Fruit fly (Drosophila melanogaster) whole organism: ENCODE results near the gene CG43844.

Experiments
- CG8478 ChIP-seq: fragments of >200 bp; optimal IDR thresholded peaks from 2 replicates; lab custom pipeline; 2018; ENCODE audit warnings: inconsistent platforms
- EcR ChIP-seq, 2 experiments: fragments of >200 bp; optimal IDR thresholded peaks; 2 replicates each; lab custom pipeline; 2017; ENCODE audit warnings: missing biosample characterization in 2 of 2, missing genetic modification characterization in 2 of 2, missing genetic modification reagents in 2 of 2
- pan ChIP-seq: fragments of >200 bp; optimal IDR thresholded peaks from 2 replicates; lab custom pipeline; 2017
- psq ChIP-seq: fragments of >200 bp; optimal IDR thresholded peaks from 2 replicates; lab custom pipeline; 2017
- usp ChIP-seq: fragments of >200 bp; optimal IDR thresholded peaks from 2 replicates; lab custom pipeline; 2017; ENCODE audit warnings: missing biosample characterization, missing genetic modification characterization, mixed read lengths

- TF ChIP-seq usp (GFP tag; lab: Kevin White, UChicago) (no peak), EcR (GFP tag; optimal IDR thresholded peaks at IDR 0.05; lab: Kevin White, UChicago) (no peak), psq (lab: Kevin White, UChicago) (no peak), CG8478 (no peak), pan (lab: Kevin White, UChicago) (no peak)
Observed at dm6 chr3R:21852579-21853233, 36.6 kb upstream of the CG43844 start.
